Fruit fly (Drosophila melanogaster): ENCODE data around the gene m.

Gene m

dm6 chrX:11715937-11716730, 37.9 kb upstream of the m start (continued):
- no peak for TF ChIP-seq Nf-YA (GFP tag; IDR thresholded peaks at IDR 0.05)
- peak; percentile 80 for TF ChIP-seq ac (GFP tag; optimal IDR thresholded peaks at IDR 0.05)
- peak; percentile 70 for TF ChIP-seq wor (GFP tag; IDR thresholded peaks at IDR 0.05)
- TF ChIP-seq cas (GFP tag; IDR thresholded peaks at IDR 0.05): peak; percentile 48; the same call in 1 of the 2 replicates
- TF ChIP-seq esg (GFP tag; conservative IDR thresholded peaks at IDR 0.05): peak; percentile 76
- peak; percentile 80 for TF ChIP-seq CG7357 (GFP tag; IDR thresholded peaks at IDR 0.05)
- peak; percentile 69 for TF ChIP-seq CG8359 (GFP tag; optimal IDR thresholded peaks at IDR 0.05; ENCODE audit: borderline replicate concordance)
- TF ChIP-seq CG11696 (GFP tag; IDR thresholded peaks at IDR 0.05): no peak
- TF ChIP-seq CG4360 (GFP tag; IDR thresholded peaks at IDR 0.05): peak; percentile 34; the same call in 1 of the 2 replicates
- TF ChIP-seq CG14014 (GFP tag; IDR thresholded peaks at IDR 0.05): peak; percentile 58
- peak; percentile 84; the same call in 2 of the 3 replicates for TF ChIP-seq Dbx (GFP tag; IDR thresholded peaks at IDR 0.05)
- TF ChIP-seq HLH4C (GFP tag; IDR thresholded peaks at IDR 0.05; ENCODE audit: partially characterized antibody): no peak; the same call in 2 of the 3 replicates
- TF ChIP-seq CG43689 (GFP tag; IDR thresholded peaks at IDR 0.05): no peak
- TF ChIP-seq CG34376 (GFP tag; optimal IDR thresholded peaks at IDR 0.05): peak; percentile 71
- TF ChIP-seq da (GFP tag; optimal IDR thresholded peaks at IDR 0.05): peak; percentile 63
- peak; percentile 72 for TF ChIP-seq CG6791 (GFP tag; IDR thresholded peaks at IDR 0.05; ENCODE audit: partially characterized antibody)
- TF ChIP-seq CG18262 (tag; optimal IDR thresholded peaks at IDR 0.05): peak; percentile 93
- peak; percentile 54 for TF ChIP-seq chm (GFP tag; IDR thresholded peaks at IDR 0.05)
- TF ChIP-seq CG6254 (GFP tag; optimal IDR thresholded peaks at IDR 0.05): peak; percentile 67
- TF ChIP-seq CG18011 (GFP tag; optimal IDR thresholded peaks at IDR 0.05): peak; percentile 41
- TF ChIP-seq Myb (GFP tag; optimal IDR thresholded peaks at IDR 0.05): peak; percentile 75
- TF ChIP-seq pzg (GFP tag; optimal IDR thresholded peaks at IDR 0.05): no peak
- TF ChIP-seq ap (GFP tag; IDR thresholded peaks at IDR 0.05): peak; percentile 67
- TF ChIP-seq CG4854 (GFP tag; optimal IDR thresholded peaks at IDR 0.05): peak; percentile 90
- peak; percentile 82 for TF ChIP-seq disco-r (GFP tag; optimal IDR thresholded peaks at IDR 0.05)
- peak; percentile 93 for TF ChIP-seq CG2712 (tag; optimal IDR thresholded peaks at IDR 0.05)
- TF ChIP-seq ken (GFP tag; IDR thresholded peaks at IDR 0.05): peak; percentile 74
- TF ChIP-seq CG9876 (GFP tag; optimal IDR thresholded peaks at IDR 0.05): peak; percentile 71
- peak; percentile 2 for TF ChIP-seq gfzf (GFP tag; optimal IDR thresholded peaks at IDR 0.05)
- peak; percentile 68; the same call in 1 of the 2 replicates for TF ChIP-seq sna (GFP tag; IDR thresholded peaks at IDR 0.05; ENCODE audit: partially characterized antibody)
- peak; percentile 72 to 82 for TF ChIP-seq Pdp1 (GFP tag; optimal IDR thresholded peaks at IDR 0.05)
- peak; percentile 92 for TF ChIP-seq grau (tag; optimal IDR thresholded peaks at IDR 0.05)
- peak; percentile 80 for TF ChIP-seq CG33213 (GFP tag; optimal IDR thresholded peaks at IDR 0.05)
- peak; percentile 65 for TF ChIP-seq Fer2 (tag; optimal IDR thresholded peaks at IDR 0.05)
- no peak for TF ChIP-seq pan (optimal IDR thresholded peaks at IDR 0.05)
- peak in 1 of 2 experiments; percentile 73 for TF ChIP-seq pan (GFP tag; optimal IDR thresholded peaks at IDR 0.05 in 1 of 2, IDR thresholded peaks at IDR 0.05 in 1 of 2)
- peak; percentile 84 for TF ChIP-seq BtbVII (GFP tag; optimal IDR thresholded peaks at IDR 0.05)
- peak; percentile 84 for TF ChIP-seq Fer3 (tag; optimal IDR thresholded peaks at IDR 0.05)
- peak; percentile 63 for TF ChIP-seq CG30020 (tag; optimal IDR thresholded peaks at IDR 0.05)
- peak; percentile 6 for TF ChIP-seq fru (optimal IDR thresholded peaks at IDR 0.05)
- peak; percentile 82; the same call in 2 of the 3 replicates for TF ChIP-seq CG2889 (GFP tag; IDR thresholded peaks at IDR 0.05)
- peak; percentile 85 for TF ChIP-seq CG14710 (tag; optimal IDR thresholded peaks at IDR 0.05)
- TF ChIP-seq dmrt11E (tag; optimal IDR thresholded peaks at IDR 0.05): peak; percentile 91
- TF ChIP-seq CG9437 (GFP tag; optimal IDR thresholded peaks at IDR 0.05): peak; percentile 82
- peak; percentile 62; the same call in 2 of the 3 replicates for TF ChIP-seq knrl (GFP tag; IDR thresholded peaks at IDR 0.05; ENCODE audit: partially characterized antibody)
- 0 out of 2 replicates have a peak, but pooled peaks have one; percentile 49 for TF ChIP-seq sim (GFP tag; IDR thresholded peaks at IDR 0.05)
- peak; percentile 38 for TF ChIP-seq ab (GFP tag; optimal IDR thresholded peaks at IDR 0.05)
- peak; percentile 72 for TF ChIP-seq CG5180 (GFP tag; optimal IDR thresholded peaks at IDR 0.05)
